Fruit fly (Drosophila melanogaster) whole organism: Measurements from ENCODE around the gene CG5618.

Source experiments
- CG8478 ChIP-seq: fragments of >200 bp; optimal IDR thresholded peaks from 2 replicates; lab custom pipeline; 2018; ENCODE audit warnings: inconsistent platforms
- Dll ChIP-seq: fragments of >200 bp; optimal IDR thresholded peaks from 2 replicates; lab custom pipeline; 2017
- EcR ChIP-seq, 2 experiments: fragments of >200 bp; optimal IDR thresholded peaks; 2 replicates each; lab custom pipeline; 2017; ENCODE audit warnings: missing biosample characterization in 2 of 2, missing genetic modification characterization in 2 of 2, missing genetic modification reagents in 2 of 2
- pan ChIP-seq: fragments of >200 bp; optimal IDR thresholded peaks from 2 replicates; lab custom pipeline; 2017
- psq ChIP-seq: fragments of >200 bp; optimal IDR thresholded peaks from 2 replicates; lab custom pipeline; 2017
- usp ChIP-seq: fragments of >200 bp; optimal IDR thresholded peaks from 2 replicates; lab custom pipeline; 2017; ENCODE audit warnings: missing biosample characterization, missing genetic modification characterization, mixed read lengths

The CG5618 gene

DNA sequence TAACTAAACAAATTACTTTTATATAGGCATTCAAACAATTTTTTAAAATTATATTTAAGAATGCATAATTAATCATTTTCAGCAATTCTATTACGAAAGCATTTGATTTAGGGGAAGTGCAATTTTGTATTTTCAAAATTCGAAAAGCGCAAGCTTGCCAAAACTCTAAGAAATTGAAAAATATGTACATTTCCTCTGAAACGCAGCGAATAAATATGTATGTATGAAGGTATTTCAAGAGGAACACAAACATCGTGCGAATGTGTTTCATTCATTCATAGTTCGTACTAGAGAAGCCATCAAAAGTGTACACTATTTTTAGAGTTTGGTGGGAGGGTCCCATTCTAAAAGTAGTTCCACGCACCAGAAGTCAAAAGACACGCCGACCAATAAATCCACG, 16.8 kb downstream of the CG5618 start, which contains the start of gene CG13247:
TSS of gene CG13247 (plus strand) at position 301 of the 400 bp plus-strand sequence.
- TF ChIP-seq pan (lab: Kevin White, UChicago) (no peak), CG8478 (lab: Kevin White, UChicago) (no peak), usp (GFP tag; lab: Kevin White, UChicago) (no peak), EcR (GFP tag; optimal IDR thresholded peaks at IDR 0.05; lab: Kevin White, UChicago) (no peak), Dll (lab: Kevin White, UChicago) (no peak), psq (lab: Kevin White, UChicago) (no peak)

DNA sequence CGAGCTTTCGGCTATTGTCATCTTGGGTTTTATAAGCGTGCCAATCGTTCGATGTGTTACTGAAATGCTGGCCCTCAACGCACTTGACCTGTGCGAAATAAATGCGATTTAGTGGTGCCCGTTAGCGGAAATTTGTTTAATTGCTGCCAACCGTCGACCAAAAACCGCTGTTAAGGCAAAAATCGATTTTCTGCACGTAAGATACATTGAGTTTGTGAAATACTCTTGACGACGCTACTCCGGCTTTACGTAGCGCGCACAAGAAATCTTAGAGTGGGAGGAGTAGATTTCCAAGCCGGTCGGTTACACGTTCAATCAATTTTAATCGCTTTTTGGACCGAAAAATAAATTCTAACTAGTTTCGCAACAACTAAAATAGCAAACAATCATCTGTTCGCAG, 22.2 kb downstream of the CG5618 start:
- no peak for TF ChIP-seq EcR (GFP tag; optimal IDR thresholded peaks at IDR 0.05; lab: Kevin White, UChicago)
- no peak for TF ChIP-seq pan (lab: Kevin White, UChicago)
- no peak for TF ChIP-seq CG8478 (lab: Kevin White, UChicago)
- TF ChIP-seq usp (GFP tag; lab: Kevin White, UChicago), result no peak

DNA sequence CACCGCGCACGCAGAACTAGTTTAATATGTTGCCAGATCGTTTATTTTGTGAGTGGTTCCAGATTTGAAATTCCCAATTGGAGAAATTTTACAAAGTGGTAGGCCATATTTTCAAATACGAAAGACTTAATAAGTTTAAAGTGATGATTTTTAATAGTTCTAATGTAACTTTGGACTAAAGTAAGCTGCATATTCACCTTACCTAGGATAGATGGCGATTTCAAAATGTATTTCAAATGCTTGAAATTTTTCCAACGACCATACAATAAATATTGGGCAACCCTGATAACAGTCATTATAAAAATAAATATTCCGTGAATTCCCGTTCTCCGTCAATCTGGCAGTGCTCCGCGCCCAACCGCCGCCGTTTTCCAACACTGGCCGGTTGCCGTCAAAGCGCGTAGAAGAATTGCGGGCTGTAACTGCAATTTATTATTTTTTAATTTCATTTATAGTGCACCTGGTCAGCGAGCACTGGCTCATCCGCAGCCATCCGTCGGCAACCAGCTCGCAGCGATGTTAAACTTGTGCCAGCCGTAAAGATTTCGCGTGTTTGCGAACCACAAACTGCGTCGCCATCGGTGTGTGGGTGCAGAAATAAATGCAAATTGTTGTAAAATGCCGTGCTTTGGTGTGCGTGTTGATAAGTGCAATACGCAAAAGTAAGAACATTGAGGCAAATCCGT, 22.8 kb downstream of the CG5618 start, which contains the start of the genes Ide and RhoBTB:
TSS of gene Ide (minus strand) at position 19 of the 686 bp plus-strand sequence.
TSS of gene RhoBTB (plus strand) at position 365 of the 686 bp plus-strand sequence.
- no peak for TF ChIP-seq usp (GFP tag; lab: Kevin White, UChicago)
- TF ChIP-seq CG8478 (lab: Kevin White, UChicago), result no peak
- no peak for TF ChIP-seq EcR (GFP tag; optimal IDR thresholded peaks at IDR 0.05; lab: Kevin White, UChicago)
- no peak for TF ChIP-seq pan (lab: Kevin White, UChicago)
- no peak for TF ChIP-seq psq (lab: Kevin White, UChicago)
- TF ChIP-seq Dll (lab: Kevin White, UChicago), result no peak

DNA sequence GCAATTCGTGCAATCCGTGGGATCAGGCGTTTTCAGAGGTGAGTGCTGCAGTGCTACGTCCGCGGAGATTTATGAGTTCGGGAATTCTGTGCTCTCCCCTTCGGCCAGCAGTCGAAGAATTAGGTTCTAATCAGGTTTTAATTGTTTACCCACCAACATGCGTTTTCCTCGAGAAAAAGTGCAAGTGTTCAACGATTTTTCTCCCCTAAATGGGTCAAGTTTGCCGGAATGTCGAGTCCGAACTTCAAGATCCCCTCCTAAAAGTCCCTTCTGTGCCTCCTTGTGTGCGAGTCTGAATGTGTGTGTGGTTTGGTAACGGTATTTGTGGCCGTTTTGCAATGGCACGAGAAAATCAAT, 23.3 kb downstream of the CG5618 start:
- no peak for TF ChIP-seq Dll (lab: Kevin White, UChicago)
- no peak for TF ChIP-seq usp (GFP tag; lab: Kevin White, UChicago)
- TF ChIP-seq EcR (GFP tag; optimal IDR thresholded peaks at IDR 0.05; lab: Kevin White, UChicago), result no peak

DNA sequence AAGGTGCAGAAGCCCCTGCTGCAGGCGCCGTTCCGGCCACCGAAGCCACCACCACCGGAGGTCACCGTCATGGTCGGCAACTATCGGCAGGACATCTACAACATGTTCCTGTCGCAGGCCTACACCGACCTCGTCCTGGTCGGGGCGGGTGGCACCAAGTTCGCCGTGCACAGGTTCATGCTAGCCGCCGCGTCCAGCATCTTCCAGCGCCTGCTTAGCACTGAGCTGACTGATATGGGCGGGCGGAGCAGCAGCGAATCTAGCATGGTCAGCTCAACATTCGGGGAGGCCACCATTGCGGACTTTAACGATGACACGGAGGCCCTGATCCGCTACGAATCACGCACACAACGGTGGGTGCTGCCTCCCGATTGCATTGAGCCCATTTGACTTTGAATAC, 26.2 kb downstream of the CG5618 start:
- no peak for TF ChIP-seq Dll (lab: Kevin White, UChicago)
- no peak for TF ChIP-seq psq (lab: Kevin White, UChicago)
- TF ChIP-seq EcR (GFP tag; optimal IDR thresholded peaks at IDR 0.05; lab: Kevin White, UChicago), result no peak
- TF ChIP-seq pan (lab: Kevin White, UChicago), result no peak
- TF ChIP-seq usp (GFP tag; lab: Kevin White, UChicago), result no peak
- no peak for TF ChIP-seq CG8478 (lab: Kevin White, UChicago)

DNA sequence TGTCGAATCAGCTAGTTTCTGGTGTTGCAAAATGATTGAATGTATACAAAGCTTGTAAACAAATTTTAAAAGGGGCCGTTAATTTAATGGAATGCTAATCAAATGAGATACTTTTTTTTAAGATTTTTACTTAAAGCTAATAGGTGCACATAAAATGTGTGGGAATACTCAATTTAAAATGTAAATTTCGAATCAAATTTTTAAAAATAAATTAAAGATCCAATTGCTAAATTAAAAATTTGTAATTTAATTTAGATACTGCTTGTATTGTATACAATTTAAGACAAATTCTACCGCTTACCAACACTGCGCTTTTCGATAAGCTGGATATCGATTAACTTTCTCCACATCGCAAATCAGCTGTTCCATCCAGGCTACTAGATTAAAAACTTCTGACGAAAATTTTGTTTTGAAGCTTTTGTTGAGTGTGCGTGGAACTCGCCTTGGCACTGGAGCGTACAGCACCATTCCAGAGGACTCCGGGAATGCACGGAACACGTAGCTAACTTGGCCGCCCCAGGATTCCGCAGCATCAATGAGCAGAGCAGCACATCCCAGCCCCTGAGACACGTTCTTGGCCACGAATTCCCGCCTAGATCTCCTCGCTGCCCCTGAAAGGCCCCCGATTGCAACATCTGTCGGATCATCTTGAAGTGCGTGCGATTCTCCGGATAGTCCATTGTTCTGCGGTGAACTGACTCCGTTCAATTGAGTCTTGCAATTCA, 31.0 kb downstream of the CG5618 start, which contains the start of the genes CG5498 and fbl:
TSS of gene CG5498 (minus strand) at position 24 of the 725 bp plus-strand sequence.
TSS of gene fbl (plus strand) at position 344 of the 725 bp plus-strand sequence.
- TF ChIP-seq Dll (lab: Kevin White, UChicago), result no peak
- TF ChIP-seq CG8478 (lab: Kevin White, UChicago), result no peak
- no peak for TF ChIP-seq usp (GFP tag; lab: Kevin White, UChicago)
- no peak for TF ChIP-seq pan (lab: Kevin White, UChicago)
- no peak for TF ChIP-seq psq (lab: Kevin White, UChicago)
- TF ChIP-seq EcR (GFP tag; optimal IDR thresholded peaks at IDR 0.05; lab: Kevin White, UChicago), result no peak

DNA sequence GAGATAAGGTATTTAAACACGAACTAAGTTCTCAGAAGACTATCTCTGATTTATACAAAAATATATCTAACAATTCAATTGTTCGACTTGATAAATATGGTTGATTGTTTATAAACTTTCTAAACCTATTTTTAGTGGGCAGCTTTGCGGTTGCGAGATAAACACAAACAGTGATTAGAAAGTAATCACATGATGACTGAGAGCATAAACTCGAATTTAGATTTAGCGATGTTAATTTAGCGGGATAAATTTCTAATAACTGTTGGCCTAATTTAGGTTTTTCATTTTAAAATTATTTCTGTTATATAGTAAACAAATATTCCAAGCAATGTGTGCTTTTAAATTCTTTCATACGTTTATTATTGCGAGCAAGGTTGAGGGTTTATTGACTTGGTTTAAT, 31.8 kb downstream of the CG5618 start:
- TF ChIP-seq EcR (GFP tag; optimal IDR thresholded peaks at IDR 0.05; lab: Kevin White, UChicago) (no peak), Dll (lab: Kevin White, UChicago) (no peak), psq (lab: Kevin White, UChicago) (no peak), CG8478 (lab: Kevin White, UChicago) (no peak), usp (GFP tag; lab: Kevin White, UChicago) (no peak), pan (lab: Kevin White, UChicago) (no peak)

DNA sequence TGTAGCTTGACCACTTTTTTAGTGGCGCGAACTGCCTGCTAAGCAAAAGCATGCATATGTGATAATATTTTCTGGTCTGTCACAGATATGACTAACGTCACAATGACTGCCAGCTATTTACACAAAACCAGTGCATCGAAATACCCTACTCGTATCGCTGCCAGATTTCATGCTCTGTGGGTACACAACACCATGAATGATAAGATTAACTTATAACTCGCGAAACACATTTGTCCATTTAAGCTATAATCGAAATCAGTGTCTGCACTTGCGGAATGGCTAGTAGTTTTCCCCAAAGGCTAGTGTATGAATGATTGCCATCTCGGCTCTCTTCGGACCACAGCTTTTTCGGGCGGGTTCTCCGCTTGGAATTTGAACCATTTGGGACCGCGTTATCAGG, 32.2 kb downstream of the CG5618 start:
- TF ChIP-seq Dll (lab: Kevin White, UChicago) (no peak), usp (GFP tag; lab: Kevin White, UChicago) (no peak), CG8478 (lab: Kevin White, UChicago) (no peak), pan (lab: Kevin White, UChicago) (no peak), EcR (GFP tag; optimal IDR thresholded peaks at IDR 0.05; lab: Kevin White, UChicago) (no peak)

DNA sequence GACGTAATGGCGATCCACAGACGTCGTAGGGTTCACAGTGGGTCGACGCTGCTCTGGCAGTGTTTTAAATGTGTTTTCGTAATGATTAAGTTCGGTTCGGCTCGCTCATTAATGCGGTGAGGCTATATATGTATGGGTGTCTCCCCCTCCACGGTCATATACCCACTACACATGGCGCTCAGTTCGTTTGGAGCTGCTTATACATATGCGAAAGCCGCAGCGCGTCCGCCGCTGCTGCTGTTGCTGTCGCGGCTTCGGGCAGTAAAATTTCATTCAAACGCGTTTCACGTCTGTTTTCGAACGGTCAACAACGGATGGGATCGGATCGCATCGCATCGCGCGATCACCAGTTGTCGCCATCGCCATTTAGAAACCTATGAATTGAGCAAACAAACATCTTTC, 32.7 kb downstream of the CG5618 start:
- TF ChIP-seq psq (lab: Kevin White, UChicago) (no peak), CG8478 (lab: Kevin White, UChicago) (no peak), usp (GFP tag; lab: Kevin White, UChicago) (no peak), EcR (GFP tag; optimal IDR thresholded peaks at IDR 0.05; lab: Kevin White, UChicago) (no peak), pan (lab: Kevin White, UChicago) (no peak), Dll (lab: Kevin White, UChicago) (no peak)

DNA sequence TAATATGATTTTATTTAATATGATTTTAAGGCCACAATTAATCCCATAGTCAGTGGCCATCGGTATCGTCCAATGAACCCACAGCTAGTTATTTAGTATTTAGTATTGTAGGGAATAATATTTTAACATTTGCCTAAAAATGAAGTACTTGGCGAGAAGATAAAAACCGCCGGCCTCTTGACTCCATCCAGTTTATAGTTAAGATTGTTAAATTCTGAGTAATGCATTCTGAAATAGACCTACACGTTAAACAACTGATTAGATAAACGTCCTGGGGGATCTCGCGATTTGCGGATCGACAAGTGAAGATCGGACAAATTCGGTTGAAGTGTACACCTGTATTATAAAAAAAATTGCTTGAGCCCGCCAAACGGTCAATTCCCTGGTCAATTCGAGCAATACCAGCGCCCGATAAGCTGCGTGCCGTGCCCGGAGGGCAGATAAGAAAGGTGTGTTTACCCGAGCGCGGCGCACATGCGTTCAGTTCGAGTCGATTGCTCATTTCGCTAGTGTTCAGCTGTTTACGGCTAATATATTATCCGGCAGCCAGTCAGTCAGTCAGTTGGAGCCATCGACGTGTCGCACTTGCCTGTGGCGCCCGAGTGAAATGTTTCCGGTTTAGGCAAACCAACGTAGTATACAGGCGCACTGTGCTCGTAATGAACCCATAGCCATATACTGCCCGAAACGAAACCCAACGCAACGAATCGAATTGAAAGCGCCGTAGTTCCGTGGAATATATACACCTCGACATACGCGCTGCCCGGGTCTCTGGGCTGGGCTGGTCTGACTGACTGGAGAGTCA, 34.0 kb downstream of the CG5618 start:
- no peak for TF ChIP-seq psq (lab: Kevin White, UChicago)
- TF ChIP-seq EcR (GFP tag; optimal IDR thresholded peaks at IDR 0.05; lab: Kevin White, UChicago), result no peak
- no peak for TF ChIP-seq usp (GFP tag; lab: Kevin White, UChicago)
- TF ChIP-seq Dll (lab: Kevin White, UChicago), result no peak
- no peak for TF ChIP-seq pan (lab: Kevin White, UChicago)
- TF ChIP-seq CG8478 (lab: Kevin White, UChicago), result no peak
